Worm (Caenorhabditis elegans) whole organism, early embryonic: ENCODE data around the gene R09F10.8.
"Not testable (repeated sequence)": the region's sequence is repeated elsewhere in the genome, so short reads cannot be mapped to it uniquely, and the experiment has no call there.

Experiments used
- B0310.2 ChIP-seq: sonication (generic microtip); optimal IDR thresholded peaks from 2 replicates; lab custom pipeline; 2016; ENCODE audit warnings: mild to moderate bottlenecking, missing genetic modification characterization, missing compliant biosample characterization
- F13C5.2 ChIP-seq: sonication (generic microtip); optimal IDR thresholded peaks from 2 replicates; lab custom pipeline; 2017; ENCODE audit warnings: mild to moderate bottlenecking, missing genetic modification characterization, inconsistent platforms, missing compliant biosample characterization
- aly-1 ChIP-seq: sonication (generic microtip); optimal IDR thresholded peaks from 2 replicates; lab custom pipeline; 2016; ENCODE audit warnings: missing genetic modification characterization, missing compliant biosample characterization
- ama-1 ChIP-seq: fragments of 150-350 bp; optimal IDR thresholded peaks from 2 replicates; lab custom pipeline; 2014
- ceh-13 ChIP-seq: fragments of 200-800 bp; sonication (Bioruptor generic); optimal IDR thresholded peaks from 2 replicates; lab custom pipeline; 2018; ENCODE audit warnings: mild to moderate bottlenecking, missing genetic modification characterization, missing compliant biosample characterization
- ceh-36 ChIP-seq: sonication (generic microtip); optimal IDR thresholded peaks from 2 replicates; lab custom pipeline; 2016; ENCODE audit warnings: missing genetic modification characterization, inconsistent platforms, missing compliant biosample characterization
- ets-7 ChIP-seq: sonication (generic microtip); optimal IDR thresholded peaks from 2 replicates; lab custom pipeline; 2016; ENCODE audit warnings: missing genotype, missing genetic modification characterization, missing compliant biosample characterization
- flt-1 ChIP-seq: fragments of 200-800 bp; sonication (Bioruptor generic); IDR thresholded peaks from 2 replicates; pipeline ENCODE4 v1.3.6; 2022; ENCODE audit warnings: missing genetic modification characterization, missing compliant biosample characterization
- hmbx-1 ChIP-seq: sonication (generic microtip); optimal IDR thresholded peaks from 2 replicates; lab custom pipeline; 2016; ENCODE audit warnings: mild to moderate bottlenecking, missing genetic modification characterization, missing compliant biosample characterization
- hmg-4 ChIP-seq: fragments of 200-800 bp; sonication (Bioruptor generic); optimal IDR thresholded peaks from 2 replicates; lab custom pipeline; 2018; ENCODE audit warnings: mild to moderate bottlenecking, missing genetic modification characterization, missing compliant biosample characterization
- hnd-1 ChIP-seq: sonication (generic microtip); optimal IDR thresholded peaks from 2 replicates; lab custom pipeline; 2016; ENCODE audit warnings: missing genetic modification characterization, missing compliant biosample characterization
- pes-1 ChIP-seq: fragments of 200-800 bp; sonication (Bioruptor generic); IDR thresholded peaks from 2 replicates; pipeline ENCODE4 v1.3.6; 2022; ENCODE audit warnings: missing genetic modification reagents, missing genetic modification characterization, missing compliant biosample characterization
- scrt-1 ChIP-seq: fragments of 200-800 bp; sonication (Bioruptor generic); IDR thresholded peaks from 2 replicates; pipeline ENCODE4 v1.3.6; 2022; ENCODE audit warnings: missing genetic modification characterization, missing compliant biosample characterization
- sea-1 ChIP-seq: fragments of 200-800 bp; sonication (Bioruptor generic); conservative IDR thresholded peaks from 2 replicates; pipeline ENCODE4 v1.3.6; 2022; ENCODE audit warnings: missing genetic modification characterization, missing compliant biosample characterization
- tbx-11 ChIP-seq: fragments of 200-800 bp; sonication (Bioruptor generic); IDR thresholded peaks from 2 replicates; pipeline ENCODE4 v1.3.6; 2022; ENCODE audit warnings: missing genetic modification characterization, missing compliant biosample characterization
- tbx-37 ChIP-seq: fragments of 200-800 bp; sonication (Bioruptor generic); conservative IDR thresholded peaks from 2 replicates; pipeline ENCODE4 v1.3.6; 2022; ENCODE audit warnings: missing genetic modification reagents, missing genetic modification characterization, missing compliant biosample characterization
- tra-4 ChIP-seq: sonication (generic microtip); optimal IDR thresholded peaks from 2 replicates; lab custom pipeline; 2017; ENCODE audit warnings: missing genetic modification characterization, missing compliant biosample characterization

R09F10.8 gene

DNA sequence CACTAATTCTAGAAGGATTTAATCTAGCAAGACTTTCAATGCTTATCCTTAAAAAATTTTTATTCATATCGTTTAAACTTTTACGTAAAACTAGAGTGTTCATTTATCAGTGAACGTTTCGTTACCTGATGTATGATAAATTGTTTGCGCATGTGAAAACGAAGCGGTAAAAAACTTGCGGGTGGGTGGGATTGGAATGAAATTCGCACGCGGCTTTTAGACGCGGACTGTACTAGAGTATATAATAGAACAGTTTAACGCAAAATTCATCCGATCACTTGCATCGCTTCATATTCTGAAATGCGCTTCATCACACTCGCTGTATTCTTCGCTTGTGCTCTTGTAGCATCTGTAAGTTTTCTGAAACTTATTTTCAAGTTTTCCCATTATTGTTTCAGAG lies 4.4 kb downstream of the R09F10.8 start, which contains the start of gene abu-9:
Gene abu-9 (plus strand): TSS at position 301 of the 400 bp plus-strand sequence.
- TF ChIP-seq tra-4 (tag; lab: Kevin White, UChicago); flt-1 (GFP tag; lab: Robert Waterston, UW); hmbx-1 (tag; lab: Kevin White, UChicago): not testable (repeated sequence)

DNA sequence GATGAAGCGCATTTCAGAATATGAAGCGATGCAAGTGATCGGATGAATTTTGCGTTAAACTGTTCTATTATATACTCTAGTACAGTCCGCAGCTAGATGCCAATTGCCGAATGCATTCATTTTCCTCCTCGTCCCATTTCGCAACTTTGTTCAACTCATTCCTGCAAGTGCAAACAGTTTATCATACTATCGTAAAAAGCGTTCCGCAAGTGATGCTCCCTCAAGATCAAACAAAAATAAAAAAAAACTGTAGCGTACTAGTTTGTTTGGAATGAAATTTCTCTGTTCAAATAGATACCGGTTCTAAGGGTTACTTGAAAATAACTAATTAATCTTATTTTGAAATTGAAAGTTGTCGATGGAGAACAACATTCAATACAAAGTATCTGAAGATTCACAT lies 5.4 kb downstream of the R09F10.8 start, which contains the start of gene pqn-57:
Gene pqn-57 (minus strand): TSS at position 101 of the 400 bp plus-strand sequence.
- TF ChIP-seq pes-1 (GFP tag; lab: Robert Waterston, UW), result no peak
- TF ChIP-seq ama-1 (lab: Kevin White, UChicago), result no peak
- no peak for TF ChIP-seq tbx-37 (GFP tag; lab: Robert Waterston, UW)
- TF ChIP-seq scrt-1, result no peak
- no peak for TF ChIP-seq ceh-36
- no peak for TF ChIP-seq F13C5.2 (tag; lab: Kevin White, UChicago)
- no peak for TF ChIP-seq tra-4 (tag; lab: Kevin White, UChicago)
- TF ChIP-seq hmg-4 (GFP tag; lab: Kevin White, UChicago), result no peak
- TF ChIP-seq hnd-1 (tag; lab: Kevin White, UChicago), result no peak
- no peak for TF ChIP-seq tbx-11 (GFP tag; lab: Robert Waterston, UW)
- no peak for TF ChIP-seq aly-1 (tag; lab: Kevin White, UChicago)
- no peak for TF ChIP-seq hmbx-1 (tag; lab: Kevin White, UChicago)
- TF ChIP-seq sea-1, result no peak
- no peak for TF ChIP-seq ets-7 (tag; lab: Kevin White, UChicago)
- TF ChIP-seq ceh-13 (GFP tag; lab: Kevin White, UChicago), result no peak
- no peak for TF ChIP-seq flt-1 (GFP tag; lab: Robert Waterston, UW)
- TF ChIP-seq B0310.2, result no peak

DNA sequence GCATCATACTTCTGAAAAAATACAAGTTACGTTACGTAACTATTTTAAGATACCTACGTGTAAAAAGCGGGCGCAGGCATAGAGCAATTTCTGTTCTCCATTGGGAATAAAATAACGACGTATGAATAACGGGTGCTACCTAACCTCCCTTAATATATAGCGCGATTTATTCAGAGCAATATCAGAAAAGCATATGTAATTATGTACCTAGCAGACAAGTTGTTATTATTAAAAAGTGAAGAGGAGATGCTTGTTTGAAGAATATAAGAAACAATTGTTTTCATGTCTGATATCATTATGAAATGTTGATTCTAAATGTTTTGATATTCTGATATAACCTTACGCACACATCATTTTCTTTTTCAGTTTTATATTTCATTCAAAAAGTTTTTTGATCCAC lies 7.3 kb downstream of the R09F10.8 start, which contains the start of gene srh-11:
Gene srh-11 (minus strand): TSS at position 101 of the 400 bp plus-strand sequence.
- no peak for TF ChIP-seq aly-1 (tag; lab: Kevin White, UChicago)
- no peak for TF ChIP-seq hnd-1 (tag; lab: Kevin White, UChicago)

DNA sequence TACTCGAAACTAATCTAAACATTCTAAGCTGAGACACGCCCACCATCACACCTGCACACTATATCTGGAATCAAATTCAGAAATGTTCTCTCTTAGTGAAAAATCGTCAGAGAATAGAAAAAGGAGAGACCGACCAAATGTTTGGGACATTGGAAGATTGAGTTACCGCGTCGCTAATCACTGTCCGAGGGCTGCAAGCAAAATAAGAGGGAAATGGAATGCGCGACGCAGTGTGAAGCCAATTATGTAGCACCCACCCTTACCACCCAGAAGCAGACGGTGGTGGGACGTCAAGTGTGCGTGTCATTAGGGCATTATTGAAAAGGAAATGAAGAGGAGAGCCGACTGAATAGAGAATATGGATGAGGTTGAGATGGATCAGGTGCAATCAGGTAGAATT lies 14.7 kb downstream of the R09F10.8 start:
- no peak for TF ChIP-seq pes-1 (GFP tag; lab: Robert Waterston, UW)
- no peak for TF ChIP-seq tbx-37 (GFP tag; lab: Robert Waterston, UW)
- TF ChIP-seq hmg-4 (GFP tag; lab: Kevin White, UChicago), result no peak
- TF ChIP-seq flt-1 (GFP tag; lab: Robert Waterston, UW), result no peak
- TF ChIP-seq hnd-1 (tag; lab: Kevin White, UChicago), result no peak

DNA sequence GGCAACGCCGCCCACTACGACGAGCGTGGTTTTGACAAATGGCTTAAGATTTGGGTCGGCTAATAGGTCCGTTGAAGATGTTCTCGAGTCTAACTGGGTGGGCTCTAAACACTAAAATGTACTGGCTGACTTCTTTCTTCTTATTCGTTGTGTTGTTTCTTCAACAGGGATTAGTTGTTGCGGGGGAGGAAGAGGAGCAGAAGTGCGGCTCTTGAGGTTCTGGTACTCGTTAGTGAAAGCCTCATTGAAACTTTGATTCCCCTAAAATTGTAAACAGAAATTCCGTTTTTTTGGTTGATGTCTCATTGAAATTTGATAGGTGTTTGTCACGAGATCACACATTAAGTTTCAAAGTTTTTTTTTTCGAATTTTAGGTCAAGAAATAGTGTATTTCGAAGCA lies 15.5 kb downstream of the R09F10.8 start:
- TF ChIP-seq ceh-36, result no peak
- TF ChIP-seq tra-4 (tag; lab: Kevin White, UChicago), result no peak
- no peak for TF ChIP-seq ceh-13 (GFP tag; lab: Kevin White, UChicago)
- no peak for TF ChIP-seq F13C5.2 (tag; lab: Kevin White, UChicago)
- TF ChIP-seq hmbx-1 (tag; lab: Kevin White, UChicago), result no peak
- TF ChIP-seq pes-1 (GFP tag; lab: Robert Waterston, UW), result no peak
- TF ChIP-seq hnd-1 (tag; lab: Kevin White, UChicago), result no peak
- no peak for TF ChIP-seq scrt-1
- no peak for TF ChIP-seq hmg-4 (GFP tag; lab: Kevin White, UChicago)
- TF ChIP-seq flt-1 (GFP tag; lab: Robert Waterston, UW), result no peak
- no peak for TF ChIP-seq sea-1
- no peak for TF ChIP-seq tbx-37 (GFP tag; lab: Robert Waterston, UW)
- no peak for TF ChIP-seq aly-1 (tag; lab: Kevin White, UChicago)
- TF ChIP-seq ets-7 (tag; lab: Kevin White, UChicago), result no peak
- TF ChIP-seq B0310.2, result no peak
- no peak for TF ChIP-seq tbx-11 (GFP tag; lab: Robert Waterston, UW)

DNA sequence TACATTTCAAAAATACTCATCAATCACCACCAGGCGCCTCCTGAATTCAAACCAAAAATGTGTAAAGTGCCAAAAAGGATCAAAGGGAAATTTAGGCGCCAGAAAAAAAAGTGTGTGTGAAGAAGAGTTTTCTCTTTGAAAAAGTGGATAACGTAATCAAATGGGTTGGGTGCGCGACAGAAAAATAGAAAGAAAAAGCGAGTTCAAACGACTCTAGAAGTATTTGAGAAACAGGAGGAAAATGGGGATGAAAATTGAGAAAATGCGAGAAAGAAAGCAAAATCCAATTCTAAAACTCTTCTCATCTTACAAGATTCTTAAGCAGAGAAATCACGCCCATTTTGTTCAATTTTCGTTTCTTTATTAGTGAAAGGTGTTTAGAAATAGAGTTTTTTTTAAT lies 17.8 kb downstream of the R09F10.8 start:
- TF ChIP-seq tra-4 (tag; lab: Kevin White, UChicago) (no peak), F13C5.2 (tag; lab: Kevin White, UChicago) (no peak), hmg-4 (GFP tag; lab: Kevin White, UChicago) (no peak), flt-1 (GFP tag; lab: Robert Waterston, UW) (no peak), ets-7 (tag; lab: Kevin White, UChicago) (no peak), ceh-13 (GFP tag; lab: Kevin White, UChicago) (no peak), ceh-36 (no peak), scrt-1 (no peak), pes-1 (GFP tag; lab: Robert Waterston, UW) (no peak), B0310.2 (no peak), hnd-1 (tag; lab: Kevin White, UChicago) (no peak), aly-1 (tag; lab: Kevin White, UChicago) (no peak), tbx-37 (GFP tag; lab: Robert Waterston, UW) (no peak), tbx-11 (GFP tag; lab: Robert Waterston, UW) (no peak), sea-1 (no peak), ama-1 (lab: Kevin White, UChicago) (no peak)

DNA sequence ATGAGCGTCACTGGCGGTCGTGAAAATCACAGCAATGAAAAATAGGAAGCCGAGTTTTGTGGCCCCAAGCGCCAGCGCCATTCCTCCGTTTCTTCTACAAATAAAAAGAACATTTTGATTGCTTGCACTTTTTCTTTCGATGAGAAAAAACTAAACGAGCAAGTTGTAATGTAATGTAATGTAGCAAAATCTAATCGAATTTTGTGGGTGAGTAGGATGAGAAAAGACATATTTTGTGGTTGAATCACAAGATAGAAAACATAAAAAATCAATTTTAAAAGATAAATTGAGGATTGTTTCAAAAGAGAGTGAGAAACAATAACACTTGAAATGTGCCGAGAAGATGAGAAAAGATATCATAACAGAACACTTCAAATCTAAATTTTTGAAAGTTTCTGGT lies 18.7 kb downstream of the R09F10.8 start, which contains the start of gene R09F10.5:
Gene R09F10.5 (minus strand): TSS at position 101 of the 400 bp plus-strand sequence.
- TF ChIP-seq F13C5.2 (tag; lab: Kevin White, UChicago), result no peak
- TF ChIP-seq hmbx-1 (tag; lab: Kevin White, UChicago), result no peak
- no peak for TF ChIP-seq hnd-1 (tag; lab: Kevin White, UChicago)
- no peak for TF ChIP-seq B0310.2
- TF ChIP-seq flt-1 (GFP tag; lab: Robert Waterston, UW), result no peak
- no peak for TF ChIP-seq ama-1 (lab: Kevin White, UChicago)
- no peak for TF ChIP-seq aly-1 (tag; lab: Kevin White, UChicago)
- TF ChIP-seq scrt-1, result no peak

DNA sequence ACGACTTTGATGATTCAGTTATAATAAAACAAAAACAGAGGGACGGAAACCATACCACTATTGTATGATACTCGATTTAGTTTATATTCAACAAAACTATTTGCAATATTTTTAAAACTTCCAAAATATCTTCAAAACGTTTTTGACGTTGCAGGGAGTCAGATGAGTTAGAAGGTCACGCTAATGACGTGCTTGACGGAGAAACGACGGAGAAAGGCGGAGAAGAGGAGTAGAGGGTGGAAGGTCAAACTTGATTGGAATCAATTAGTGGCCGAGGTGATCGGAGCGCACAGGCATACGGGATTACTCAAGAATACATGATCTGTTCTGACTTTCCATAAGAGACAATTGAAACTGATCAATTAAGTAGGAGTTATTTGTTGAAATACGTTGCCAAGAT lies 23.4 kb downstream of the R09F10.8 start:
- TF ChIP-seq sea-1 (no peak), hmbx-1 (tag; lab: Kevin White, UChicago) (no peak), hmg-4 (GFP tag; lab: Kevin White, UChicago) (no peak), ama-1 (lab: Kevin White, UChicago) (no peak), tra-4 (tag; lab: Kevin White, UChicago) (no peak), tbx-11 (GFP tag; lab: Robert Waterston, UW) (no peak), flt-1 (GFP tag; lab: Robert Waterston, UW) (no peak), aly-1 (tag; lab: Kevin White, UChicago) (no peak), ceh-36 (no peak), tbx-37 (GFP tag; lab: Robert Waterston, UW) (no peak), scrt-1 (no peak), pes-1 (GFP tag; lab: Robert Waterston, UW) (no peak), F13C5.2 (tag; lab: Kevin White, UChicago) (no peak), ets-7 (tag; lab: Kevin White, UChicago) (no peak), B0310.2 (no peak), ceh-13 (GFP tag; lab: Kevin White, UChicago) (no peak), hnd-1 (tag; lab: Kevin White, UChicago) (no peak)
